Worm (Caenorhabditis elegans): ENCODE measurements around the gene F10E7.1.

ce11 chrII:7165749-7166148, 39.2 kb downstream of the F10E7.1 start, which contains the start of gene mfsd-13.2:
- TF ChIP-seq nhr-43 (tag; optimal IDR thresholded peaks at IDR 0.05; ENCODE audit: poor library complexity, severe bottlenecking) = no peak
- TF ChIP-seq nhr-28 (tag; optimal IDR thresholded peaks at IDR 0.05) = no peak
- no peak for TF ChIP-seq unc-62 (GFP tag; optimal IDR thresholded peaks at IDR 0.05)
- no peak for TF ChIP-seq nhr-25 (tag; optimal IDR thresholded peaks at IDR 0.05)
- TF ChIP-seq aly-2 (tag; optimal IDR thresholded peaks at IDR 0.05) = no peak
- TF ChIP-seq ztf-11 (tag; optimal IDR thresholded peaks at IDR 0.05) = no peak
- no peak for TF ChIP-seq mml-1 (tag; optimal IDR thresholded peaks at IDR 0.05)

Measured in whole organism, L3 larva.